Worm (Caenorhabditis elegans) whole organism, L4 larva: Measurements from ENCODE around the gene zyx-1.

Experiments used
- F10B5.3 ChIP-seq: sonication (generic microtip); optimal IDR thresholded peaks from 2 replicates; lab custom pipeline; 2016; ENCODE audit warnings: mild to moderate bottlenecking, missing genetic modification characterization, missing compliant biosample characterization
- F49E8.2 ChIP-seq: sonication (generic microtip); optimal IDR thresholded peaks from 2 replicates; lab custom pipeline; 2016; ENCODE audit warnings: missing compliant biosample characterization, mild to moderate bottlenecking, missing genetic modification characterization, borderline replicate concordance
- T20F7.1 ChIP-seq: fragments of 200-800 bp; sonication (Bioruptor generic); optimal IDR thresholded peaks from 2 replicates; lab custom pipeline; 2018; ENCODE audit warnings: mild to moderate bottlenecking, missing genetic modification characterization, missing compliant biosample characterization
- Y75B8A.6 ChIP-seq: fragments of 200-800 bp; sonication (Bioruptor generic); IDR thresholded peaks from 2 replicates; pipeline ENCODE4 v1.3.6; 2022; ENCODE audit warnings: missing genetic modification reagents, missing genetic modification characterization, missing compliant biosample characterization
- ZK546.5 ChIP-seq, 2 experiments: sonication (generic microtip); optimal IDR thresholded peaks; 2 replicates each; lab custom pipeline; 2017; ENCODE audit warnings: missing biosample characterization in 2 of 2, missing genetic modification characterization in 2 of 2
- aha-1 ChIP-seq: fragments of 150-350 bp; peaks from one replicate; lab custom pipeline; 2014; ENCODE audit warnings: missing biosample characterization, missing genetic modification characterization
- ceh-20 ChIP-seq: fragments of 200-800 bp; sonication (Bioruptor generic); IDR thresholded peaks from 2 replicates; pipeline ENCODE4 v1.3.6; 2022; ENCODE audit warnings: missing genetic modification reagents, missing genetic modification characterization, missing compliant biosample characterization
- ceh-62 ChIP-seq: sonication (generic microtip); optimal IDR thresholded peaks from 2 replicates; lab custom pipeline; 2017; ENCODE audit warnings: missing biosample characterization, missing genetic modification characterization
- cey-2 ChIP-seq: sonication (generic microtip); optimal IDR thresholded peaks from 3 replicates; lab custom pipeline; 2017; ENCODE audit warnings: missing genetic modification characterization, mild to moderate bottlenecking, missing compliant biosample characterization, antibody characterized with exemption, borderline replicate concordance; ENCODE audit not compliant: insufficient read depth
- daf-12 ChIP-seq: fragments of 150-350 bp; optimal IDR thresholded peaks from 2 replicates; lab custom pipeline; 2014; ENCODE audit warnings: missing biosample characterization, missing genetic modification reagents, missing genetic modification characterization
- daf-16 ChIP-seq, 3 experiments: sonication (generic microtip); optimal IDR thresholded peaks; 2 replicates each; lab custom pipeline; 2016 to 2017; ENCODE audit warnings: missing genetic modification characterization in 3 of 3, missing genetic modification reagents in 3 of 3, mild to moderate bottlenecking in 2 of 3, missing compliant biosample characterization in 2 of 3, missing biosample characterization in 1 of 3, moderate library complexity in 1 of 3
- dmd-6 ChIP-seq: fragments of 200-800 bp; sonication (Bioruptor generic); IDR thresholded peaks from 2 replicates; pipeline ENCODE4 v1.3.6; 2022; ENCODE audit warnings: missing genetic modification reagents, missing genetic modification characterization, missing compliant biosample characterization
- dpl-1 ChIP-seq: fragments of 150-350 bp; optimal IDR thresholded peaks from 2 replicates; lab custom pipeline; 2014; ENCODE audit warnings: missing biosample characterization, missing genetic modification reagents, missing genetic modification characterization
- dve-1 ChIP-seq: sonication (generic microtip); optimal IDR thresholded peaks from 2 replicates; lab custom pipeline; 2017; ENCODE audit warnings: antibody characterized with exemption, mild to moderate bottlenecking, missing genetic modification characterization, missing compliant biosample characterization; ENCODE audit not compliant: insufficient read depth
- fos-1 ChIP-seq: fragments of 150-350 bp; optimal IDR thresholded peaks from 2 replicates; lab custom pipeline; 2014; ENCODE audit warnings: missing biosample characterization, missing genetic modification characterization
- hif-1 ChIP-seq, 2 experiments: sonication (generic microtip); optimal IDR thresholded peaks; 2 replicates each; lab custom pipeline; 2016 to 2017; ENCODE audit warnings: missing compliant biosample characterization in 2 of 2, missing genetic modification characterization in 2 of 2, missing genetic modification reagents in 2 of 2, missing genotype in 2 of 2, mild to moderate bottlenecking in 1 of 2
- hlh-11 ChIP-seq: fragments of 200-800 bp; sonication (Bioruptor generic); optimal IDR thresholded peaks from 2 replicates; lab custom pipeline; 2018; ENCODE audit warnings: mild to moderate bottlenecking, missing genetic modification characterization, missing compliant biosample characterization
- hlh-30 ChIP-seq: sonication (generic microtip); optimal IDR thresholded peaks from 2 replicates; lab custom pipeline; 2017; ENCODE audit warnings: antibody characterized with exemption, mild to moderate bottlenecking, missing genetic modification characterization, missing compliant biosample characterization; ENCODE audit not compliant: insufficient read depth
- hmg-1.1 ChIP-seq: fragments of 200-800 bp; sonication (Bioruptor generic); IDR thresholded peaks from 2 replicates; pipeline ENCODE4 v1.3.6; 2022; ENCODE audit warnings: missing genetic modification reagents, missing genetic modification characterization, missing compliant biosample characterization
- lin-38 ChIP-seq: fragments of 200-800 bp; sonication (Bioruptor generic); IDR thresholded peaks from 2 replicates; pipeline ENCODE4 v1.3.6; 2022; ENCODE audit warnings: missing genetic modification reagents, missing genetic modification characterization, missing compliant biosample characterization
- lsy-2 ChIP-seq, 2 experiments: fragments of 150-350 bp in 1 of 2; sonication (generic microtip) in 1 of 2; optimal IDR thresholded peaks; 2 replicates each; lab custom pipeline; 2014 to 2017; ENCODE audit warnings: missing biosample characterization in 2 of 2, missing genetic modification characterization in 2 of 2
- madf-5 ChIP-seq, 2 experiments: fragments of 200-800 bp; sonication (Bioruptor generic); IDR thresholded peaks; 2 replicates each; pipeline ENCODE4 v1.3.6; 2022; ENCODE audit warnings: missing compliant biosample characterization in 2 of 2, missing genetic modification characterization in 2 of 2
- mdl-1 ChIP-seq, 2 experiments: fragments of 150-350 bp in 1 of 2; sonication (generic microtip) in 1 of 2; optimal IDR thresholded peaks; 2 replicates each; lab custom pipeline; 2014 to 2017; ENCODE audit warnings: missing biosample characterization in 2 of 2, missing genetic modification characterization in 2 of 2
- nhr-111 ChIP-seq: fragments of 200-800 bp; sonication (Bioruptor generic); optimal IDR thresholded peaks from 2 replicates; lab custom pipeline; 2018; ENCODE audit warnings: mild to moderate bottlenecking, missing genetic modification characterization, missing compliant biosample characterization
- nhr-237 ChIP-seq: sonication (generic microtip); optimal IDR thresholded peaks from 2 replicates; lab custom pipeline; 2017; ENCODE audit warnings: missing biosample characterization, missing genetic modification characterization
- nhr-42 ChIP-seq: fragments of 200-800 bp; sonication (Bioruptor generic); IDR thresholded peaks from 2 replicates; pipeline ENCODE4 v1.3.6; 2022; ENCODE audit warnings: missing genetic modification characterization, missing compliant biosample characterization
- nhr-6 ChIP-seq: fragments of 150-350 bp; optimal IDR thresholded peaks from 2 replicates; lab custom pipeline; 2014; ENCODE audit warnings: missing biosample characterization, missing genetic modification characterization
- nhr-77 ChIP-seq: fragments of 150-350 bp; optimal IDR thresholded peaks from 2 replicates; lab custom pipeline; 2014; ENCODE audit warnings: missing biosample characterization, missing genetic modification characterization
- pqm-1 ChIP-seq: sonication (generic microtip); optimal IDR thresholded peaks from 2 replicates; lab custom pipeline; 2017; ENCODE audit warnings: missing biosample characterization, missing genetic modification characterization
- rbr-2 ChIP-seq: sonication (generic microtip); optimal IDR thresholded peaks from 2 replicates; lab custom pipeline; 2016; ENCODE audit warnings: missing genotype, missing genetic modification characterization, missing compliant biosample characterization
- saeg-2 ChIP-seq: fragments of 200-800 bp; sonication (Bioruptor generic); IDR thresholded peaks from 2 replicates; pipeline ENCODE4 v1.3.6; 2022; ENCODE audit warnings: missing genetic modification reagents, missing genetic modification characterization, missing compliant biosample characterization
- set-16 ChIP-seq: fragments of 200-800 bp; sonication (Bioruptor generic); IDR thresholded peaks from 2 replicates; pipeline ENCODE4 v1.3.6; 2022; ENCODE audit warnings: missing genetic modification reagents, missing genetic modification characterization, missing compliant biosample characterization
- skn-1 ChIP-seq: fragments of 150-350 bp; optimal IDR thresholded peaks from 2 replicates; lab custom pipeline; 2014; ENCODE audit warnings: missing biosample characterization, missing genetic modification characterization
- spr-1 ChIP-seq: sonication (generic microtip); optimal IDR thresholded peaks from 2 replicates; lab custom pipeline; 2016; ENCODE audit warnings: mild to moderate bottlenecking, missing genetic modification characterization, missing compliant biosample characterization
- tra-1 ChIP-seq: fragments of 200-800 bp; sonication (Bioruptor generic); IDR thresholded peaks from 2 replicates; pipeline ENCODE4 v1.3.6; 2022; ENCODE audit warnings: missing genetic modification reagents, missing genetic modification characterization, missing compliant biosample characterization
- unc-39 ChIP-seq: sonication (generic microtip); optimal IDR thresholded peaks from 2 replicates; lab custom pipeline; 2017; ENCODE audit warnings: missing biosample characterization, missing genetic modification characterization
- unc-62 ChIP-seq, 3 experiments: fragments of 150-350 bp in 1 of 3; sonication (generic microtip); optimal IDR thresholded peaks in 2 of 3; peaks in 1 of 3; 1 replicate in 1 of 3; 2 replicates in 2 of 3; lab custom pipeline; 2014 to 2017; ENCODE audit warnings: missing biosample characterization in 3 of 3, missing genetic modification characterization in 3 of 3, missing genetic modification reagents in 3 of 3, missing genotype in 1 of 3
- zag-1 ChIP-seq: fragments of 150-350 bp; optimal IDR thresholded peaks from 2 replicates; lab custom pipeline; 2014; ENCODE audit warnings: missing biosample characterization, missing genetic modification characterization
- zip-2 ChIP-seq: fragments of 150-350 bp; optimal IDR thresholded peaks from 2 replicates; lab custom pipeline; 2014; ENCODE audit warnings: missing biosample characterization, missing genetic modification characterization

The zyx-1 gene

DNA sequence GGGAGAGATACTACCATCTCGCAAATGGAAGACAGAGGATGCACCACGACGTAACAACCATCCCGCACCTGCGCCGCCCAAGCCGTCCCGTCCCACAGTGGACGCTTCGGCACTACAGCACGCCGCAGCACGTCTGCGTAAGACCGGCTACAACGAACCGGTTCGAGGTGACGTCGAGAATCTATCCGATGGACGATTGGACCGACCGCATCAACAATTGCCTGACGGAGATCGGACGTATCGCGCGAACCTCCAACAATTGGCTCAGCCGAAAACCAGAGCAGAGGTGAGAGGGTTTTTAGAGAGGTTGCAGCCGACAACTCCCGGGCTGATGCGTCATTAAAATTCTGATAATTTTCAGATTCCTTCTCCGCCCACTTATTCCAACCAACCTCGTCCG is 2.5 kb downstream of the zyx-1 start:
- no peak for TF ChIP-seq saeg-2 (GFP tag; lab: Robert Waterston, UW)
- no peak for TF ChIP-seq lin-38
- 0 out of 2 replicates have a peak, but pooled peaks have one; percentile 8 for TF ChIP-seq dmd-6
- no peak for TF ChIP-seq madf-5 (GFP tag; IDR thresholded peaks at IDR 0.05; lab: Robert Waterston, UW)
- no peak for TF ChIP-seq ZK546.5 (tag; optimal IDR thresholded peaks at IDR 0.05; lab: Kevin White, UChicago)
- TF ChIP-seq ceh-62, result no peak
- no peak for TF ChIP-seq T20F7.1 (GFP tag; lab: Kevin White, UChicago)
- no peak for TF ChIP-seq nhr-42 (GFP tag; lab: Robert Waterston, UW)
- TF ChIP-seq fos-1 (tag; lab: Kevin White, UChicago), result no peak
- no peak for TF ChIP-seq unc-39 (tag; lab: Kevin White, UChicago)
- no peak for TF ChIP-seq dpl-1 (GFP tag; lab: Kevin White, UChicago)
- peak; percentile 70 for TF ChIP-seq set-16 (GFP tag; lab: Robert Waterston, UW)
- TF ChIP-seq, all 104 proteins: peak for 2

DNA sequence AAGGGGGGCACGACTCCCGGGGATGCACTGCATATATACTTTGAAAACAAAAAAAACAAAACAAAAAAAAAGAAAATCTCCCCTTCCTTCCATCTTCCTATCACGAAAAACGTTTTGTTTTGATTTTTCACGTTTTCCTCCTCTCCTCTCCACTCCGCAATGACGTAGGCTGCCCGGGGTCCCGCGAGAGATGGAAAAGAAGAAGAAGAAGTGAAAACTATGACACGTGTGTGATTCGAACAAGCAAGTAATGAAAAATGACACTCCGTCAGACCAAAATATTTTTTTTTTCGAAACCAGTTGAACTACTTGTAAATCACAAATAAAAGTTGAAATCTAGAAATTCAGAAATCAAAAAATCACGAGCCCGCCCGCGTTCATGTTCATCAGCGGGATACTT is 8.5 kb downstream of the zyx-1 start:
- TF ChIP-seq unc-62 (GFP tag; optimal IDR thresholded peaks at IDR 0.05 in 1 of 2; lab: Kevin White, UChicago) (peak in 1 of 2 experiments; percentile 74), unc-62 (tag; optimal IDR thresholded peaks at IDR 0.05; lab: Kevin White, UChicago) (no peak), daf-16 (GFP tag; optimal IDR thresholded peaks at IDR 0.05; lab: Kevin White, UChicago) (peak in 1 of 2 experiments; percentile 63), daf-16 (tag; optimal IDR thresholded peaks at IDR 0.05; lab: Kevin White, UChicago) (no peak), aha-1 (tag; lab: Kevin White, UChicago) (no peak), hlh-30 (tag; lab: Kevin White, UChicago) (peak; percentile 51), unc-39 (tag; lab: Kevin White, UChicago) (no peak), Y75B8A.6 (GFP tag; lab: Robert Waterston, UW) (no peak), ceh-20 (GFP tag; lab: Robert Waterston, UW) (peak; percentile 30; the same call in 1 of the 2 replicates), daf-12 (tag; lab: Kevin White, UChicago) (no peak), hif-1 (tag; optimal IDR thresholded peaks at IDR 0.05; lab: Kevin White, UChicago) (peak in 1 of 2 experiments; percentile 71), F10B5.3 (tag; lab: Kevin White, UChicago) (no peak), hmg-1.1 (GFP tag; lab: Robert Waterston, UW) (no peak), dve-1 (no peak), zip-2 (tag; lab: Kevin White, UChicago) (no peak), zag-1 (tag; lab: Kevin White, UChicago) (no peak), mdl-1 (tag; optimal IDR thresholded peaks at IDR 0.05; lab: Kevin White, UChicago) (peak in 1 of 2 experiments; percentile 73), nhr-6 (tag; lab: Kevin White, UChicago) (no peak), nhr-77 (tag; lab: Kevin White, UChicago) (no peak), dpl-1 (GFP tag; lab: Kevin White, UChicago) (no peak), nhr-237 (tag; lab: Kevin White, UChicago) (no peak), lsy-2 (tag; optimal IDR thresholded peaks at IDR 0.05; lab: Kevin White, UChicago) (no peak), pqm-1 (no peak), F49E8.2 (tag; lab: Kevin White, UChicago) (no peak), skn-1 (tag; lab: Kevin White, UChicago) (no peak), tra-1 (GFP tag; lab: Robert Waterston, UW) (no peak), rbr-2 (tag; lab: Kevin White, UChicago) (peak; percentile 3), hlh-11 (peak; percentile 38), cey-2 (tag; lab: Kevin White, UChicago) (no peak), nhr-111 (GFP tag; lab: Kevin White, UChicago) (no peak), spr-1 (tag; lab: Kevin White, UChicago) (no peak)
